Worm (Caenorhabditis elegans) whole organism, late embryonic: ENCODE results near the gene npl-4.2.

Experiments used
- ama-1 ChIP-seq: fragments of 150-350 bp; optimal IDR thresholded peaks from 2 replicates; lab custom pipeline; 2014
- fkh-10 ChIP-seq: fragments of 150-350 bp; optimal IDR thresholded peaks from 2 replicates; lab custom pipeline; 2014; ENCODE audit warnings: missing biosample characterization, missing genetic modification reagents, missing genetic modification characterization
- hlh-30 ChIP-seq: sonication (generic microtip); optimal IDR thresholded peaks from 2 replicates; lab custom pipeline; 2017; ENCODE audit warnings: antibody characterized with exemption, missing genetic modification characterization, missing compliant biosample characterization; ENCODE audit not compliant: insufficient read depth
- hlh-6 ChIP-seq: sonication (generic microtip); optimal IDR thresholded peaks from 2 replicates; lab custom pipeline; 2016; ENCODE audit warnings: missing genotype, missing genetic modification characterization, missing compliant biosample characterization
- hlh-8 ChIP-seq: sonication (generic microtip); optimal IDR thresholded peaks from 2 replicates; lab custom pipeline; 2016; ENCODE audit warnings: missing genotype, missing genetic modification characterization, missing compliant biosample characterization
- lin-11 ChIP-seq: fragments of 200-800 bp; sonication (Bioruptor generic); optimal IDR thresholded peaks from 2 replicates; lab custom pipeline; 2018; ENCODE audit warnings: mild to moderate bottlenecking, missing genetic modification characterization, missing compliant biosample characterization
- nfya-1 ChIP-seq: sonication (generic microtip); optimal IDR thresholded peaks from 2 replicates; lab custom pipeline; 2017; ENCODE audit warnings: missing genetic modification characterization, mild to moderate bottlenecking, missing compliant biosample characterization, antibody characterized with exemption, moderate library complexity
- nhr-11 ChIP-seq: fragments of 150-350 bp; optimal IDR thresholded peaks from 2 replicates; lab custom pipeline; 2014; ENCODE audit warnings: missing biosample characterization, missing genetic modification characterization
- pha-2 ChIP-seq: sonication (generic microtip); optimal IDR thresholded peaks from 2 replicates; lab custom pipeline; 2017; ENCODE audit warnings: mild to moderate bottlenecking, missing genetic modification characterization, missing compliant biosample characterization
- pha-4 ChIP-seq: fragments of 150-350 bp; optimal IDR thresholded peaks from 2 replicates; lab custom pipeline; 2018; ENCODE audit warnings: missing biosample characterization, missing genetic modification reagents, missing genetic modification characterization
- pros-1 ChIP-seq: fragments of 150-350 bp; optimal IDR thresholded peaks from 2 replicates; lab custom pipeline; 2014; ENCODE audit warnings: missing biosample characterization, missing genetic modification reagents, missing genetic modification characterization
- ref-2 ChIP-seq: sonication (generic microtip); optimal IDR thresholded peaks from 2 replicates; lab custom pipeline; 2016; ENCODE audit warnings: missing genetic modification characterization, missing compliant biosample characterization
- tbx-2 ChIP-seq: sonication (generic microtip); optimal IDR thresholded peaks from 2 replicates; lab custom pipeline; 2016; ENCODE audit warnings: missing genetic modification characterization, missing compliant biosample characterization
- unc-42 ChIP-seq: sonication (generic microtip); optimal IDR thresholded peaks from 2 replicates; lab custom pipeline; 2016; ENCODE audit warnings: missing genotype, missing genetic modification characterization, missing compliant biosample characterization

ce11 chrII:5578035-5578434, 44.7 kb upstream of the npl-4.2 start, which contains the start of gene T25E4.1:
- TF ChIP-seq nfya-1, result no peak
- no peak for TF ChIP-seq hlh-6 (tag; lab: Kevin White, UChicago)
- no peak for TF ChIP-seq hlh-30 (tag; lab: Kevin White, UChicago)
- no peak for TF ChIP-seq ama-1 (lab: Kevin White, UChicago)
- TF ChIP-seq fkh-10, result no peak
- TF ChIP-seq pha-2 (tag; lab: Kevin White, UChicago), result no peak
- TF ChIP-seq hlh-8 (tag; lab: Kevin White, UChicago), result no peak
- no peak for TF ChIP-seq lin-11 (tag; lab: Kevin White, UChicago)
- no peak for TF ChIP-seq tbx-2 (tag; lab: Kevin White, UChicago)
- no peak for TF ChIP-seq nhr-11 (tag; lab: Kevin White, UChicago)
- TF ChIP-seq pha-4 (tag; lab: Kevin White, UChicago), result no peak
- TF ChIP-seq ref-2 (tag; lab: Kevin White, UChicago), result no peak
- TF ChIP-seq pros-1 (tag; lab: Kevin White, UChicago), result no peak
- no peak for TF ChIP-seq unc-42
